Fruit fly (Drosophila melanogaster): Measurements from ENCODE around the gene CG31668.

CG31668 gene

DNA sequence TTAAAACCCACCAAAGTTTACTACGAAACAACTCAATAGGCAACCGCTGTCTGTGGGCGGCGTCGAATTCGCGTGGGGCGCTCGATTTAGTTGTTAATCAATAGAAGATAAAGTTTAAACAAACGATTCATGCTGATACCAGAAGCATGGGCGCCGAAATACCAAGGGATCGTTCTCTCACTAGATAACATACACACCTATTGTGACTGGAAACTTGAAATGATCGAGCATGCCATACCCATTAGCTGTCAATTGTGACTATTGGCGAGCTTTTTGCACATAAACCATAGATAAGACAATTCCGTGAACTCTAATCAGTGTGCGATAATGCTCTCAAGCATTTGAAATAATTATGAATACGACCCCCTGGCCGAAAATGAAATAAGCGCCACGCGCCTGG, 26.6 kb downstream of the CG31668 start (continued):
- TF ChIP-seq slbo (GFP tag; IDR thresholded peaks at IDR 0.05) (peak; percentile 89), Neu2 (GFP tag; optimal IDR thresholded peaks at IDR 0.05; ENCODE audit: borderline replicate concordance) (no peak), NK7.1 (GFP tag; optimal IDR thresholded peaks at IDR 0.05) (peak; percentile 35), Ets97D (GFP tag; optimal IDR thresholded peaks at IDR 0.05) (peak; percentile 21), sima (GFP tag; optimal IDR thresholded peaks at IDR 0.05) (peak; percentile 34), ab (GFP tag; optimal IDR thresholded peaks at IDR 0.05) (no peak), hb (GFP tag; IDR thresholded peaks at IDR 0.05; ENCODE audit: partially characterized antibody) (no peak), sens-2 (GFP tag; IDR thresholded peaks at IDR 0.05) (no peak), CG18619 (GFP tag; optimal IDR thresholded peaks at IDR 0.05) (peak; percentile 75), lab (GFP tag; optimal IDR thresholded peaks at IDR 0.05) (peak; percentile 89), cg (GFP tag; optimal IDR thresholded peaks at IDR 0.05) (no peak), CG18262 (tag; optimal IDR thresholded peaks at IDR 0.05) (peak; percentile 46), run (tag; optimal IDR thresholded peaks at IDR 0.05) (peak; percentile 36), shn (GFP tag; optimal IDR thresholded peaks at IDR 0.05) (peak; percentile 86), az2 (GFP tag; optimal IDR thresholded peaks at IDR 0.05) (peak; percentile 59), gsb-n (tag; optimal IDR thresholded peaks at IDR 0.05) (peak; percentile 38), kah (GFP tag; optimal IDR thresholded peaks at IDR 0.05) (peak; percentile 39), Sox100B (GFP tag; optimal IDR thresholded peaks at IDR 0.05) (peak; percentile 50), CG33213 (GFP tag; optimal IDR thresholded peaks at IDR 0.05) (peak; percentile 24), CG3163 (GFP tag; optimal IDR thresholded peaks at IDR 0.05) (peak; percentile 45), vnd (GFP tag; IDR thresholded peaks at IDR 0.05; ENCODE audit: partially characterized antibody) (no peak), Ptx1 (GFP tag; IDR thresholded peaks at IDR 0.05) (peak; percentile 83), dan (GFP tag; IDR thresholded peaks at IDR 0.05) (no peak), CG17385 (GFP tag; optimal IDR thresholded peaks at IDR 0.05) (peak; percentile 54), Asciz (GFP tag; optimal IDR thresholded peaks at IDR 0.05) (peak; percentile 22), CG14014 (GFP tag; IDR thresholded peaks at IDR 0.05) (peak; percentile 66), CG15479 (GFP tag; optimal IDR thresholded peaks at IDR 0.05) (no peak), gro (GFP tag; optimal IDR thresholded peaks at IDR 0.05) (peak; percentile 90), ro (GFP tag; IDR thresholded peaks at IDR 0.05) (no peak; the same call in 1 of the 2 replicates), CG9437 (GFP tag; optimal IDR thresholded peaks at IDR 0.05) (peak; percentile 33), Oli (tag; optimal IDR thresholded peaks at IDR 0.05) (peak; percentile 84), CG31388 (GFP tag; optimal IDR thresholded peaks at IDR 0.05) (peak; percentile 2), BEAF-32 (GFP tag; optimal IDR thresholded peaks at IDR 0.05) (no peak), CG9797 (GFP tag; optimal IDR thresholded peaks at IDR 0.05) (no peak), fd96Cb (tag; optimal IDR thresholded peaks at IDR 0.05) (peak; percentile 64), so (GFP tag; IDR thresholded peaks at IDR 0.05) (peak; percentile 80; the same call in 2 of the 3 replicates), Bgb (GFP tag; IDR thresholded peaks at IDR 0.05; ENCODE audit: partially characterized antibody) (no peak), seq (GFP tag; IDR thresholded peaks at IDR 0.05) (peak; percentile 50; the same call in 1 of the 2 replicates), Abd-B (GFP tag; optimal IDR thresholded peaks at IDR 0.05) (peak; percentile 66), chm (GFP tag; IDR thresholded peaks at IDR 0.05) (peak; percentile 64), ato (GFP tag; IDR thresholded peaks at IDR 0.05; ENCODE audit: partially characterized antibody) (no peak), CG2202 (tag; optimal IDR thresholded peaks at IDR 0.05) (no peak), CG10431 (GFP tag; optimal IDR thresholded peaks at IDR 0.05) (no peak), CG1529 (GFP tag; optimal IDR thresholded peaks at IDR 0.05) (peak; percentile 13), GATAe (GFP tag; conservative IDR thresholded peaks at IDR 0.05) (peak; percentile 85), yki (optimal IDR thresholded peaks at IDR 0.05) (no peak), Trl (optimal IDR thresholded peaks at IDR 0.05) (no peak), Trl (GFP tag; optimal IDR thresholded peaks at IDR 0.05) (peak; percentile 71), CG12236 (GFP tag; optimal IDR thresholded peaks at IDR 0.05) (peak; percentile 8), H2.0 (GFP tag; IDR thresholded peaks at IDR 0.05) (peak; percentile 54; the same call in 1 of the 2 replicates), Awh (GFP tag; IDR thresholded peaks at IDR 0.05) (peak; percentile 50), CkIIα-i1 (GFP tag; IDR thresholded peaks at IDR 0.05) (no peak)
